Worm (Caenorhabditis elegans): Measurements from ENCODE around the gene Y27F2A.11.

DNA sequence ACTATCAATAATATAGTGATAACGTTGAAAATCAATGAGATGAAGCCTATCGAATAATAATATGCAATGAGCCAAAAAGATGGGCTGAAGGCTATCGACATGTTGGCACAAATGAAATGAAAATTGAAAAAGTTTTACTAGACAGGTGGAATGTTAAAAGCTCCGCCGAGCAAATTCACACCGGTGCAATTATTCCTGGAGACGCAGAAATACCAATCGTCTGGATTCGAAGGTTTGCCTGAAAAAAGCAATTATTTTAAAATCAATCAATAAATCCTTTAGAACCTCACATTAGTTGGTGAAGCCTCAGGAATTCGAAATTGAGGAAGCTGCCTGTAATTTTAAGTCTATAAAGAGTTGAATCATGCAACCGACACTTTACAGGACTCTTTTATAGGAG lies 34.8 kb upstream of the Y27F2A.11 start, which contains the start of gene sri-32:
- no peak for TF ChIP-seq dao-5 (tag; optimal IDR thresholded peaks at IDR 0.05)
- TF ChIP-seq W03F9.2 (tag; optimal IDR thresholded peaks at IDR 0.05): no peak
- TF ChIP-seq him-1 (tag; optimal IDR thresholded peaks at IDR 0.05): no peak

All from whole organism, L4/young adult.